Fruit fly (Drosophila melanogaster) whole organism, wandering third instar larva: ENCODE results near the gene crb.
A peak's percentile ranks its signal among the peaks of the same experiment; 100 is the strongest.

Experiments
- Abd-B ChIP-seq: fragments of >200 bp; optimal IDR thresholded peaks from 2 replicates; lab custom pipeline; 2017; ENCODE audit warnings: missing biosample characterization, missing genetic modification characterization
- CG32264 ChIP-seq: fragments of 200-800 bp; sonication (Bioruptor generic); optimal IDR thresholded peaks from 2 replicates; lab custom pipeline; 2016; ENCODE audit warnings: missing biosample characterization, missing genetic modification characterization
- CG9705 ChIP-seq: fragments of 200-800 bp; sonication (Bioruptor generic); optimal IDR thresholded peaks from 2 replicates; lab custom pipeline; 2018; ENCODE audit warnings: missing biosample characterization, mild to moderate bottlenecking, missing genetic modification characterization
- CrebA ChIP-seq: fragments of 200-800 bp; sonication (Bioruptor generic); optimal IDR thresholded peaks from 2 replicates; lab custom pipeline; 2016; ENCODE audit warnings: missing biosample characterization, mild to moderate bottlenecking, missing genetic modification characterization, borderline replicate concordance
- Dfd ChIP-seq: fragments of >200 bp; optimal IDR thresholded peaks from 2 replicates; lab custom pipeline; 2017; ENCODE audit warnings: missing biosample characterization, missing genetic modification characterization
- Dif ChIP-seq: fragments of 200-275, 200-300 bp; sonication (Bioruptor generic); optimal IDR thresholded peaks from 2 replicates; lab custom pipeline; 2018; ENCODE audit warnings: missing biosample characterization, missing genetic modification characterization; ENCODE audit not compliant: partially characterized antibody
- GATAd ChIP-seq: sonication (Bioruptor generic); optimal IDR thresholded peaks from 2 replicates; lab custom pipeline; 2016; ENCODE audit warnings: missing biosample characterization, missing genetic modification characterization
- HLH106 ChIP-seq: fragments of 200-800 bp; optimal IDR thresholded peaks from 3 replicates; lab custom pipeline; 2019; ENCODE audit warnings: missing biosample characterization, mild to moderate bottlenecking, missing genetic modification characterization, moderate library complexity
- Hnf4 ChIP-seq: fragments of 200-800 bp; sonication (Bioruptor generic); optimal IDR thresholded peaks from 2 replicates; lab custom pipeline; 2016; ENCODE audit warnings: missing biosample characterization, mild to moderate bottlenecking, missing genetic modification characterization
- Hr78 ChIP-seq: fragments of >200 bp; optimal IDR thresholded peaks from 2 replicates; lab custom pipeline; 2017; ENCODE audit warnings: missing biosample characterization, missing genetic modification characterization
- Hr83 ChIP-seq: fragments of 200-300 bp; sonication (Bioruptor generic); optimal IDR thresholded peaks from 2 replicates; lab custom pipeline; 2016; ENCODE audit warnings: missing biosample characterization, mild to moderate bottlenecking, missing genetic modification characterization, moderate library complexity; ENCODE audit not compliant: poor library complexity, severe bottlenecking
- Jra ChIP-seq: sonication (Bioruptor generic); optimal IDR thresholded peaks from 2 replicates; lab custom pipeline; 2016; ENCODE audit warnings: missing biosample characterization, missing genetic modification characterization
- Mio ChIP-seq: sonication (Bioruptor generic); optimal IDR thresholded peaks from 2 replicates; lab custom pipeline; 2016; ENCODE audit warnings: missing biosample characterization, missing genetic modification characterization
- Myc ChIP-seq: fragments of >200 bp; optimal IDR thresholded peaks from 2 replicates; lab custom pipeline; 2017
- N ChIP-seq: fragments of >200 bp; optimal IDR thresholded peaks from 2 replicates; lab custom pipeline; 2018; ENCODE audit warnings: missing biosample characterization, missing external identifiers, missing genetic modification characterization
- OdsH ChIP-seq: fragments of 200-800 bp; sonication (Bioruptor generic); optimal IDR thresholded peaks from 2 replicates; lab custom pipeline; 2016; ENCODE audit warnings: missing biosample characterization, mild to moderate bottlenecking, missing genetic modification characterization
- Rel ChIP-seq, 2 experiments: fragments of 200-800 bp; sonication (Bioruptor generic) in 1 of 2; optimal IDR thresholded peaks; 2 replicates in 1 of 2; 3 replicates in 1 of 2; lab custom pipeline; 2016 to 2019; ENCODE audit warnings: mild to moderate bottlenecking in 2 of 2, missing biosample characterization in 2 of 2, missing genetic modification characterization in 2 of 2, moderate library complexity in 1 of 2
- Sp1 ChIP-seq: fragments of 200-800 bp; sonication (Bioruptor generic); optimal IDR thresholded peaks from 3 replicates; lab custom pipeline; 2019; ENCODE audit warnings: missing biosample characterization, mild to moderate bottlenecking, missing genetic modification characterization, moderate library complexity
- Vsx2 ChIP-seq: fragments of 200-300, 225-300 bp; sonication (Bioruptor generic); optimal IDR thresholded peaks from 2 replicates; lab custom pipeline; 2018; ENCODE audit warnings: missing biosample characterization, missing genetic modification characterization; ENCODE audit not compliant: partially characterized antibody
- br ChIP-seq: fragments of 200-800 bp; sonication (Bioruptor generic); optimal IDR thresholded peaks from 2 replicates; lab custom pipeline; 2016; ENCODE audit warnings: missing biosample characterization, missing genetic modification characterization
- brk ChIP-seq: fragments of 200-800 bp; sonication (Bioruptor generic); optimal IDR thresholded peaks from 2 replicates; lab custom pipeline; 2016; ENCODE audit warnings: missing biosample characterization, mild to moderate bottlenecking, missing genetic modification characterization
- dl ChIP-seq, 2 experiments: fragments of 175-275, 200-275 bp in 1 of 2; fragments of 200-275 bp in 1 of 2; sonication (Bioruptor generic); optimal IDR thresholded peaks; lab custom pipeline; 2018; ENCODE audit warnings: mild to moderate bottlenecking in 2 of 2, missing biosample characterization in 2 of 2, missing genetic modification characterization in 2 of 2, moderate library complexity in 2 of 2; ENCODE audit not compliant: partially characterized antibody in 2 of 2, insufficient read depth in 1 of 2
- dmrt93B ChIP-seq: fragments of 200-800 bp; sonication (Bioruptor generic); optimal IDR thresholded peaks from 2 replicates; lab custom pipeline; 2018; ENCODE audit warnings: missing biosample characterization, mild to moderate bottlenecking, missing genetic modification characterization
- dsf ChIP-seq: sonication (Bioruptor generic); optimal IDR thresholded peaks from 2 replicates; lab custom pipeline; 2016; ENCODE audit warnings: missing biosample characterization, missing genetic modification characterization, borderline replicate concordance
- ey ChIP-seq: fragments of 200-800 bp; sonication (Bioruptor generic); optimal IDR thresholded peaks from 2 replicates; lab custom pipeline; 2016; ENCODE audit warnings: missing biosample characterization, missing genetic modification characterization
- foxo ChIP-seq, 2 experiments: fragments of 200-800 bp; sonication (Bioruptor generic); optimal IDR thresholded peaks; 2 replicates in 1 of 2; 3 replicates in 1 of 2; lab custom pipeline; 2016 to 2017; ENCODE audit warnings: missing biosample characterization in 2 of 2, missing genetic modification characterization in 2 of 2
- fru ChIP-seq: fragments of 200-800 bp; sonication (Bioruptor generic); optimal IDR thresholded peaks from 3 replicates; lab custom pipeline; 2016; ENCODE audit warnings: missing biosample characterization, mild to moderate bottlenecking, missing genetic modification characterization
- h ChIP-seq: fragments of 200-800 bp; sonication (Bioruptor generic); optimal IDR thresholded peaks from 3 replicates; lab custom pipeline; 2016; ENCODE audit warnings: missing biosample characterization, mild to moderate bottlenecking, missing genetic modification characterization
- jim ChIP-seq: fragments of 175-275, 200-325 bp; sonication (Bioruptor generic); optimal IDR thresholded peaks from 2 replicates; lab custom pipeline; 2016; ENCODE audit warnings: missing biosample characterization, mild to moderate bottlenecking, missing genetic modification characterization
- lola ChIP-seq: fragments of >200 bp; optimal IDR thresholded peaks from 2 replicates; lab custom pipeline; 2017; ENCODE audit warnings: missing biosample characterization, missing genetic modification characterization
- pan ChIP-seq: fragments of >200 bp; optimal IDR thresholded peaks from 2 replicates; lab custom pipeline; 2017
- psq ChIP-seq: fragments of 200-800 bp; sonication (Bioruptor generic); optimal IDR thresholded peaks from 3 replicates; lab custom pipeline; 2017; ENCODE audit warnings: missing biosample characterization, mild to moderate bottlenecking, missing genetic modification characterization, moderate library complexity
- rgr ChIP-seq: fragments of 200-800 bp; sonication (Bioruptor generic); optimal IDR thresholded peaks from 3 replicates; lab custom pipeline; 2016; ENCODE audit warnings: missing biosample characterization, mild to moderate bottlenecking, missing genetic modification characterization
- sage ChIP-seq: fragments of 200-800 bp; sonication (Bioruptor generic); optimal IDR thresholded peaks from 2 replicates; lab custom pipeline; 2016; ENCODE audit warnings: missing biosample characterization, mild to moderate bottlenecking, missing genetic modification characterization
- sv ChIP-seq: fragments of 200-800 bp; sonication (Bioruptor generic); optimal IDR thresholded peaks from 3 replicates; lab custom pipeline; 2016; ENCODE audit warnings: missing biosample characterization, missing genetic modification characterization
- tai ChIP-seq: sonication (Bioruptor generic); optimal IDR thresholded peaks from 2 replicates; lab custom pipeline; 2016; ENCODE audit warnings: missing biosample characterization, missing genetic modification characterization
- usp ChIP-seq: fragments of >200 bp; optimal IDR thresholded peaks from 2 replicates; lab custom pipeline; 2017; ENCODE audit warnings: missing biosample characterization, missing genetic modification characterization
- woc ChIP-seq: sonication (Bioruptor generic); optimal IDR thresholded peaks from 2 replicates; lab custom pipeline; 2016; ENCODE audit warnings: missing biosample characterization, mild to moderate bottlenecking, missing genetic modification characterization

The crb gene

DNA sequence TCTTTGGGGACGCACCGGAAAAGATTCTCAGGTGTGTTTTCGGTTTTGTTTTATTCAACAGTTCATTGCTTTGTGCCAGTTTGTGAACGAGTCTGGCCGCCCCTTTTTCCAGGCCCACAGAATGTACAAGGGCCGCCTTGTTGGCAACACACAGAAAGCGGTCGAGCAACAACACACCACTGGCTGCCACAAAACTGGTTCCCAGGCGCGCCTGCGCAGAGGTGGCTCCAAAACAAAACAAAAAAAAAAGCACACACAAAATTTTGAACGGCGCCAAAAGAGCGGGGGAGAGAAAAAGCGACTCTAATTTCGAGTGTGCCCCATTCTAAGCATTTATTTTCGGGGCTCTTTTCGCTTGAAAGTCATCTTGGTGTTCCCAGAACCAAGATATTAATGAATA lies 4.3 kb downstream of the crb start:
- TF ChIP-seq Dif (GFP tag; lab: Kevin White, UChicago) (peak; percentile 7), HLH106 (tag; lab: Kevin White, UChicago) (no peak), Vsx2 (GFP tag; lab: Kevin White, UChicago) (peak; percentile 19), Hr83 (peak; percentile 29)

DNA sequence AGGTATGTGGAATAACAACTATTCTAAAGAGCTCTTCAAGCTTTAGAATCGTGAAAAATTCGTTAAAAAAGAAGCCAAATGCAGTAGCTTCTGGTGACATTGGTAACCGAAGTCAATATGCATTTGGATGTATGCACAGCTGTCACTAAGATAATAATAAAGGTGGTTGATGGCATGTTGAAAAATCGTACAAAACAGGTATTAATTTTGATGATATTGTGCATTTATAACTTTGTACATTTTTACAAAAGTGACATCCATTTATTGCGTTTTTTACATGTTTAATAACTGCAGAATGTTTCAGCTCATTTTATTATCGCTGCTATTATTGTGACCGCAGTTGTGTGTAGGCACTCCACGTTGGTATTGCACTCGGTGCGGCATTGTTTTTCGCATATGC lies 6.6 kb downstream of the crb start:
- TF ChIP-seq Vsx2 (GFP tag; lab: Kevin White, UChicago) (no peak), woc (GFP tag; lab: Kevin White, UChicago) (no peak), CG32264 (GFP tag; lab: Kevin White, UChicago) (no peak), rgr (no peak), Dfd (GFP tag; lab: Kevin White, UChicago) (no peak), ey (GFP tag; lab: Kevin White, UChicago) (no peak), Hr83 (peak; percentile 88), OdsH (GFP tag; lab: Kevin White, UChicago) (peak; percentile 1), foxo (GFP tag; optimal IDR thresholded peaks at IDR 0.05; lab: Kevin White, UChicago) (peak in 1 of 2 experiments; percentile 32), Sp1 (GFP tag; lab: Kevin White, UChicago) (no peak), dmrt93B (GFP tag; lab: Kevin White, UChicago) (no peak), N (no peak)

DNA sequence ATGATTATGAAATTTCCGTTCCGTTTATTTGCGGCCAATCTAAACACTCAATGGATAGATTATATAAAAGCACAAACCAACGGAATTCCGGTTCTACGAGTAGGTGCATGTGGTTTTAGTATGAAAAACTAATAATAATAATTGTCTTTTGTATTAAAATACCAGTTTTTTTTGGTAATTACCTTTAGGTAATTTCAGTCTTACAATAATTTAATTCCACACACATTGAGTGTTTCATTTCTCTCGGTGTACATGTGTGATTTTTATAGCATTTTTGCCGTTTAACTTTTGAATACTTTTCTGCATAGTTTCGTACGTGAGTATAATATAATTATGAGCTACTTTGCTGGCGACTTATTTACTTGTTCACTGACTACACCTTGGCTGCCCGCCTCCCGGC lies 8.2 kb downstream of the crb start:
- TF ChIP-seq br (no peak), GATAd (GFP tag; lab: Kevin White, UChicago) (no peak), jim (GFP tag; lab: Kevin White, UChicago) (no peak), HLH106 (tag; lab: Kevin White, UChicago) (no peak), tai (GFP tag; lab: Kevin White, UChicago) (no peak)

DNA sequence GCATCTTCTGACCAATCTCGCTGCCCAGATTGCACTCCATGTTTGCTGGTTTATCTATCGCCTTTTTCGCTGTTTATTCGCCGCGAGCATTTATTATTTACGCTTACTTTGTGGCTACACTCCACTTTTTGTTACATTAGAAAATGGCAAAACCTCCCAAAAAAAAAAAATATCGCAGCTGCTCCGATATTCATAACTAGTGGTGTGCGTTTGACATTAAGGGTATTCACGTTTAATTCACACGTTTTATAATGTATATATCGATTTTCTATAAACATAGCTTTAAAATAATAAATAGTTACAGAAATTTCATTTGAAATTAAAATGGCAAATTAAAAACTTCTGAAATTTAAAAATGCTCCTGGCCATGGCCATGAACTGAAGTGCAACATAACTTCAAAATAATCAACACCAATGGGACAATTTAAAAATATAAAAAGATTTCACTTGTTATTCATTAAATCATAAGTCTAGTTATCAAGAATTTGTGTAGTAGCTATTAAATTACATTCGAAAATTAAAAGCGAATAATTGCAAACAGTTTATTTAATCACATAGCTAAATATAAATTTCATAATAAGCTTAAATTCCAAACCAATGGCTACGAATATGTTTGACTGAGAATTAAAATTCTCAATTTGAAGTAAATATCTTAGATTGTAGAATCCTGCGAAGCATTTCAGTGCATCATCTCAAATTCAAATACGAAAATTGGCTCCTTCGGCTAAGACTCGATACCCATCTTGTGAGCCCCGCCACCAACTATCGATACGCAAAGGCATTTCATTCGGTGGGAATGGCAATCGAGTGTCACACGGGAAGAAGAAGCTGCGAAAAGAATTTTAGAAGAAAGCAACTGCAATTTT lies 23.6 kb downstream of the crb start, which contains the start of the genes Nab2 and BRWD3:
Gene Nab2, minus strand, starts transcription at position 203 of the 866 bp plus-strand sequence.
Gene BRWD3, plus strand, starts transcription at position 784 of the 866 bp plus-strand sequence.
- TF ChIP-seq Dfd (GFP tag; lab: Kevin White, UChicago) (no peak), CrebA (no peak), brk (GFP tag; lab: Kevin White, UChicago) (no peak), fru (GFP tag; lab: Kevin White, UChicago) (no peak), Hr83 (peak; percentile 66), tai (GFP tag; lab: Kevin White, UChicago) (no peak), lola (no peak), Vsx2 (GFP tag; lab: Kevin White, UChicago) (no peak), dmrt93B (GFP tag; lab: Kevin White, UChicago) (no peak), woc (GFP tag; lab: Kevin White, UChicago) (no peak), Dif (GFP tag; lab: Kevin White, UChicago) (no peak), dl (GFP tag; optimal IDR thresholded peaks at IDR 0.05; lab: Kevin White, UChicago; ENCODE audit: insufficient read depth in 1 of 2, partially characterized antibody in 2 of 2) (no peak), N (no peak), CG9705 (peak; percentile 15), foxo (GFP tag; optimal IDR thresholded peaks at IDR 0.05; lab: Kevin White, UChicago) (peak in 1 of 2 experiments; percentile 32), dsf (GFP tag; lab: Kevin White, UChicago) (no peak), Myc (lab: Kevin White, UChicago) (peak; percentile 26), Hr78 (no peak), h (GFP tag; lab: Kevin White, UChicago) (no peak), Hnf4 (GFP tag; lab: Kevin White, UChicago) (no peak), GATAd (GFP tag; lab: Kevin White, UChicago) (no peak), CG32264 (GFP tag; lab: Kevin White, UChicago) (no peak), rgr (no peak), sage (no peak), pan (lab: Kevin White, UChicago) (no peak), jim (GFP tag; lab: Kevin White, UChicago) (no peak), usp (GFP tag; lab: Kevin White, UChicago) (no peak), ey (GFP tag; lab: Kevin White, UChicago) (peak; percentile 31), br (no peak), Mio (GFP tag; lab: Kevin White, UChicago) (no peak), Sp1 (GFP tag; lab: Kevin White, UChicago) (no peak), sv (GFP tag; lab: Kevin White, UChicago) (peak; percentile 28), Rel (GFP tag; optimal IDR thresholded peaks at IDR 0.05; lab: Kevin White, UChicago) (no peak), Rel (tag; optimal IDR thresholded peaks at IDR 0.05; lab: Kevin White, UChicago) (no peak), OdsH (GFP tag; lab: Kevin White, UChicago) (no peak), psq (GFP tag; lab: Kevin White, UChicago) (peak; percentile 48), Jra (GFP tag; lab: Kevin White, UChicago) (no peak), Abd-B (GFP tag; lab: Kevin White, UChicago) (no peak), HLH106 (tag; lab: Kevin White, UChicago) (peak; percentile 7)
- TF ChIP-seq, all 38 proteins: peak for 8
